Worm (Caenorhabditis elegans) whole organism, L4 larva: ENCODE measurements around the gene col-37.

Experiments
- F26F4.8 ChIP-seq: fragments of 200-800 bp; sonication (Bioruptor generic); conservative IDR thresholded peaks from 2 replicates; pipeline ENCODE4 v1.3.6; 2022; ENCODE audit warnings: missing genetic modification characterization, missing compliant biosample characterization
- F44E2.7 ChIP-seq: fragments of 200-800 bp; sonication (Bioruptor generic); IDR thresholded peaks from 2 replicates; pipeline ENCODE4 v2.1.2; 2022; ENCODE audit warnings: missing genetic modification characterization, missing compliant biosample characterization
- aha-1 ChIP-seq: fragments of 150-350 bp; peaks from one replicate; lab custom pipeline; 2014; ENCODE audit warnings: missing biosample characterization, missing genetic modification characterization
- dmd-9 ChIP-seq: fragments of 200-800 bp; sonication (Bioruptor generic); IDR thresholded peaks from 2 replicates; pipeline ENCODE4 v1.3.6; 2022; ENCODE audit warnings: missing genetic modification reagents, missing genetic modification characterization, missing compliant biosample characterization
- gei-8 ChIP-seq: fragments of 200-800 bp; sonication (Bioruptor generic); optimal IDR thresholded peaks from 2 replicates; lab custom pipeline; 2018; ENCODE audit warnings: mild to moderate bottlenecking, missing genetic modification characterization, missing compliant biosample characterization
- jun-1 ChIP-seq: fragments of 150-350 bp; optimal IDR thresholded peaks from 2 replicates; lab custom pipeline; 2014; ENCODE audit warnings: missing biosample characterization, missing genetic modification reagents, missing genetic modification characterization
- lim-7 ChIP-seq: fragments of 200-800 bp; sonication (Bioruptor generic); IDR thresholded peaks from 2 replicates; pipeline ENCODE4 v1.3.6; 2022; ENCODE audit warnings: missing genetic modification characterization, missing compliant biosample characterization
- lin-15B ChIP-seq: fragments of 150-350 bp; sonication (generic microtip); optimal IDR thresholded peaks from 3 replicates; lab custom pipeline; 2014; ENCODE audit warnings: missing biosample characterization, missing genetic modification characterization
- lin-39 ChIP-seq: fragments of 150-350 bp; optimal IDR thresholded peaks from 2 replicates; lab custom pipeline; 2014; ENCODE audit warnings: missing biosample characterization, missing genetic modification reagents, missing genetic modification characterization
- madf-9 ChIP-seq: fragments of 200-800 bp; sonication (Bioruptor generic); conservative IDR thresholded peaks from 2 replicates; pipeline ENCODE4 v1.3.6; 2022; ENCODE audit warnings: missing genetic modification reagents, missing genetic modification characterization, missing compliant biosample characterization
- mdl-1 ChIP-seq, 2 experiments: fragments of 150-350 bp in 1 of 2; sonication (generic microtip) in 1 of 2; optimal IDR thresholded peaks; 2 replicates each; lab custom pipeline; 2014 to 2017; ENCODE audit warnings: missing biosample characterization in 2 of 2, missing genetic modification characterization in 2 of 2
- nhr-11 ChIP-seq: fragments of 150-350 bp; optimal IDR thresholded peaks from 2 replicates; lab custom pipeline; 2014; ENCODE audit warnings: missing biosample characterization, missing genetic modification characterization
- nhr-237 ChIP-seq: sonication (generic microtip); optimal IDR thresholded peaks from 2 replicates; lab custom pipeline; 2017; ENCODE audit warnings: missing biosample characterization, missing genetic modification characterization
- nhr-6 ChIP-seq: fragments of 150-350 bp; optimal IDR thresholded peaks from 2 replicates; lab custom pipeline; 2014; ENCODE audit warnings: missing biosample characterization, missing genetic modification characterization
- nhr-76 ChIP-seq: fragments of 150-350 bp; optimal IDR thresholded peaks from 2 replicates; lab custom pipeline; 2014; ENCODE audit warnings: missing biosample characterization, missing genetic modification characterization
- pha-4 ChIP-seq, 2 experiments: fragments of 150-350 bp in 1 of 2; fragments of 200-800 bp in 1 of 2; sonication (Bioruptor generic) in 1 of 2; IDR thresholded peaks in 1 of 2; optimal IDR thresholded peaks in 1 of 2; 2 replicates each; pipeline versions ENCODE4 v1.3.6 to Lab custom; 2014 to 2022; ENCODE audit warnings: missing genetic modification characterization in 2 of 2, missing genetic modification reagents in 2 of 2, missing biosample characterization in 1 of 2, missing compliant biosample characterization in 1 of 2
- snpc-1.2 ChIP-seq: fragments of 200-800 bp; sonication (Bioruptor generic); IDR thresholded peaks from 2 replicates; pipeline ENCODE4 v1.3.6; 2022; ENCODE audit warnings: missing genetic modification reagents, missing genetic modification characterization, missing compliant biosample characterization
- spr-1 ChIP-seq: sonication (generic microtip); optimal IDR thresholded peaks from 2 replicates; lab custom pipeline; 2016; ENCODE audit warnings: mild to moderate bottlenecking, missing genetic modification characterization, missing compliant biosample characterization
- tra-1 ChIP-seq: fragments of 200-800 bp; sonication (Bioruptor generic); IDR thresholded peaks from 2 replicates; pipeline ENCODE4 v1.3.6; 2022; ENCODE audit warnings: missing genetic modification reagents, missing genetic modification characterization, missing compliant biosample characterization
- vab-7 ChIP-seq: fragments of 200-800 bp; sonication (Bioruptor generic); IDR thresholded peaks from 2 replicates; pipeline ENCODE4 v1.3.6; 2022; ENCODE audit warnings: missing genetic modification reagents, missing genetic modification characterization, missing compliant biosample characterization
- zag-1 ChIP-seq: fragments of 150-350 bp; optimal IDR thresholded peaks from 2 replicates; lab custom pipeline; 2014; ENCODE audit warnings: missing biosample characterization, missing genetic modification characterization
- ztf-7 ChIP-seq: fragments of 150-350 bp; optimal IDR thresholded peaks from 2 replicates; lab custom pipeline; 2014; ENCODE audit warnings: missing biosample characterization, missing genetic modification characterization

col-37 gene

DNA sequence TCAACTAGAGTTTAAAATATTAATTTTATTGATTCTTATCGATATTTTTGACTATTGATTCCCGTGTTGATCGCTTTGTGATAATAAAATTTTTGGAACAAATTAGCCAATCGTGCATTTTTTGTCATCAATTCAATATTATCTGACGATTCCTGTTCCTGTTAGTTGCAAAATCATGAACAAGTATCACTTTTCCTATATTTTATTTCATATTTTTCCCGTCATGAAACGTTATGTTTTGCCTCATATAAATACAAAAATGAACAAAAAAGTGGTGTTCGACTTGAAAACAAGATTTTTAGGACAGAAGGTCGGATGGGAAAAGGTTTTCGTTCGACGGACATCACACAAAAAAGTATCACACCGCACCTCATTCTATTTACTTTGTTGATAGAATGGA lies 46.3 kb downstream of the col-37 start, which contains the start of gene C13C4.6 (continued):
- TF ChIP-seq lin-39 (tag; lab: Kevin White, UChicago): no peak

DNA sequence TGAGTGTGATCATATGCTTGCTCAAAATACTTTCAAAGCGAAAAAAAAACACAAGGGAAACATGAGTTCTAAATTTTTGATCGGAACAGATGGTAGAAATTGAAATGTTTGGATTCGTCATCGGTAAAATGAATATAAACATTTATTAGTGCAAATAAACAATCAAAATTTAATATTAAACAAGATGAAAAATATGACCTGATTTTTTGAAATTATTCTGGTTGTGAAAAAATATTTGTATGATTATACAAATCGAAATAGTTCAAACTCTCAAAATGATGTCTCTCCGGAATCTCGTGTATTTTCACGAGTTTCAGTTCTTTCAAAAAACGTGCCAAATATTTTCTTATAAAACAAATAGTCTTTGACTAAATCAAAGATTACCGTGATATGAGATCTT lies 47.2 kb downstream of the col-37 start, which contains the start of gene C13C4.7:
Gene C13C4.7 (minus strand): TSS at position 101 of the 400 bp plus-strand sequence.
- TF ChIP-seq zag-1 (tag; lab: Kevin White, UChicago): no peak
- no peak for TF ChIP-seq nhr-11 (tag; lab: Kevin White, UChicago)
- no peak for TF ChIP-seq vab-7 (GFP tag; lab: Robert Waterston, UW)
- no peak for TF ChIP-seq jun-1
- no peak for TF ChIP-seq nhr-6 (tag; lab: Kevin White, UChicago)
- TF ChIP-seq spr-1 (tag; lab: Kevin White, UChicago): no peak
- no peak for TF ChIP-seq dmd-9
- no peak for TF ChIP-seq nhr-76 (tag; lab: Kevin White, UChicago)
- no peak for TF ChIP-seq F26F4.8 (GFP tag; lab: Robert Waterston, UW)
- no peak for TF ChIP-seq lim-7 (GFP tag; lab: Robert Waterston, UW)
- no peak for TF ChIP-seq nhr-237 (tag; lab: Kevin White, UChicago)
- no peak for TF ChIP-seq ztf-7 (tag; lab: Kevin White, UChicago)
- TF ChIP-seq lin-15B (tag; lab: Kevin White, UChicago): no peak
- no peak for TF ChIP-seq tra-1 (GFP tag; lab: Robert Waterston, UW)
- TF ChIP-seq gei-8 (GFP tag; lab: Kevin White, UChicago): no peak
- TF ChIP-seq mdl-1 (tag; optimal IDR thresholded peaks at IDR 0.05; lab: Kevin White, UChicago): no peak
- no peak for TF ChIP-seq F44E2.7 (GFP tag; lab: Robert Waterston, UW)
- no peak for TF ChIP-seq madf-9
- TF ChIP-seq, all 104 proteins: peak for 0

DNA sequence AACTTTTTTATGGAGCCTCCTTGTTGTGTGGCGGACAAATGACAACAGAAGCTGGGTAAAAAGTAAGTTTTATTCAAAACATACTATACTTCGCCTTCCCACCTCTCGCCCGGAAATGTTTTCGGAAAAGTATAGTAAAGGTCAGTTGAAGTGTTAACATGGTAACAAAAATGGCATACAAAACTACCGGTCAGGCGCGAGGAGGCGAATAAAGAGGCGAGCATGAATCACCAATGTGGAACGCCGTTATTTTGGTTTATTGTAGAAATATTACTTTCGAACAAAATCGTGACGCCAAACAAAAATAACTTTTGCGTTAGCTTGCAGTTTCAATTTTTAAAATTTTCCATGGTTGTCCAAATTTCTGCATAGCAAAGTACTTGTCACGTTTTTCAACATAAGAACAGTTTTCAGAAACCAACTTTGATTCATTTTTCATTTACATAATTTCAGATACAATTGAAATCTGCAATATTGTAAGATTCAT lies 49.9 kb downstream of the col-37 start, which contains the start of gene C13C4.8:
Gene C13C4.8 (plus strand): TSS at position 437 of the 487 bp plus-strand sequence.
- TF ChIP-seq pha-4 (GFP tag; IDR thresholded peaks at IDR 0.05; lab: Robert Waterston, UW) (no peak), pha-4 (tag; optimal IDR thresholded peaks at IDR 0.05; lab: Kevin White, UChicago) (peak; percentile 9), aha-1 (tag; lab: Kevin White, UChicago) (peak; percentile 90), snpc-1.2 (GFP tag; lab: Robert Waterston, UW) (no peak)
- TF ChIP-seq, all 104 proteins: peak for 2
